Worm (Caenorhabditis elegans) whole organism, young adult: ENCODE results near the gene fbxa-114.
"Not testable (repeated sequence)": the region's sequence is repeated elsewhere in the genome, so short reads cannot be mapped to it uniquely, and the experiment has no call there.

Experiments used
- B0336.3 ChIP-seq: fragments of 200-800 bp; sonication (Bioruptor generic); IDR thresholded peaks from 2 replicates; pipeline ENCODE4 v1.3.6; 2022; ENCODE audit warnings: missing genetic modification characterization, missing compliant biosample characterization
- T07F8.4 ChIP-seq: sonication (generic microtip); optimal IDR thresholded peaks from 2 replicates; lab custom pipeline; 2016; ENCODE audit warnings: mild to moderate bottlenecking, missing genetic modification characterization, moderate library complexity, missing compliant biosample characterization
- attf-6 ChIP-seq: fragments of 200-800 bp; sonication (Bioruptor generic); IDR thresholded peaks from 2 replicates; pipeline ENCODE4 v1.3.6; 2022; ENCODE audit warnings: missing genetic modification reagents, missing genetic modification characterization, missing compliant biosample characterization
- die-1 ChIP-seq: sonication (generic microtip); optimal IDR thresholded peaks from 2 replicates; lab custom pipeline; 2016; ENCODE audit warnings: missing genotype, mild to moderate bottlenecking, missing genetic modification characterization, missing compliant biosample characterization
- dox-1 ChIP-seq: fragments of 200-800 bp; sonication (Bioruptor generic); IDR thresholded peaks from 2 replicates; pipeline ENCODE4 v1.3.6; 2022; ENCODE audit warnings: missing genetic modification reagents, missing genetic modification characterization, missing compliant biosample characterization
- dpl-1 ChIP-seq: fragments of 150-350 bp; optimal IDR thresholded peaks from 2 replicates; lab custom pipeline; 2014; ENCODE audit warnings: missing biosample characterization, missing genetic modification reagents, missing genetic modification characterization
- efl-1 ChIP-seq: fragments of 150-350 bp; optimal IDR thresholded peaks from 2 replicates; lab custom pipeline; 2014; ENCODE audit warnings: missing biosample characterization, missing genetic modification reagents, missing genetic modification characterization
- hlh-26 ChIP-seq: fragments of 200-800 bp; sonication (Bioruptor generic); conservative IDR thresholded peaks from 2 replicates; pipeline ENCODE4 v1.3.6; 2022; ENCODE audit warnings: missing genetic modification reagents, missing genetic modification characterization, missing compliant biosample characterization
- lin-35 ChIP-seq, 3 experiments: fragments of 150-350 bp in 2 of 3; sonication (generic microtip) in 1 of 3; optimal IDR thresholded peaks; 2 replicates each; lab custom pipeline; 2014 to 2018; ENCODE audit warnings: missing biosample characterization in 3 of 3, missing genetic modification characterization in 3 of 3, missing genetic modification reagents in 3 of 3
- nhr-90 ChIP-seq: sonication (generic microtip); optimal IDR thresholded peaks from 2 replicates; lab custom pipeline; 2016; ENCODE audit warnings: missing genotype, mild to moderate bottlenecking, missing genetic modification characterization, missing compliant biosample characterization
- pbrm-1 ChIP-seq: fragments of 200-800 bp; sonication (Bioruptor generic); IDR thresholded peaks from 2 replicates; pipeline ENCODE4 v1.3.6; 2022; ENCODE audit warnings: missing genetic modification reagents, missing genetic modification characterization, missing compliant biosample characterization
- pha-4 ChIP-seq: fragments of 150-350 bp; sonication (generic microtip); optimal IDR thresholded peaks from 2 replicates; lab custom pipeline; 2014; ENCODE audit warnings: missing biosample characterization, missing genetic modification reagents, missing genetic modification characterization
- unc-62 ChIP-seq: fragments of 150-350 bp; optimal IDR thresholded peaks from 2 replicates; lab custom pipeline; 2014; ENCODE audit warnings: missing biosample characterization, missing genetic modification reagents, missing genetic modification characterization

DNA sequence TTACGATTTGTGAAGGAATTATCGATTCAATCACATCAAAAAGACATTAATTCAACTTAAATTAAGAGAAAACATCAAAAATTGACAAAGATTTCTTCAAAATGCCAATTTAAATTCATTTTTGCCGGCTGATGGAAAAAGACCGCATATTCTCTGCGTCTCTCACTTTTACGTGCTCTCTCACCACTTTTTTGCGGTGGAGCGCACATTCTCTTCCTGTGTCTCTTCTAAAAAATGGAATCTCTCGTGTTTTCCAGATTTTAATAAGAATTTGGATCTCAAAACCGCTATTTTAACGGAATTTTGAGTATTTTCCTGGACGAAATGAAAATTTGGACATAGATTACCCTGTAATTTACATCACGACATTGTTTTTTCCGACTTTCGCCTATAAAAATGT, 20.6 kb upstream of the fbxa-114 start:
- not testable (repeated sequence) for TF ChIP-seq B0336.3 (GFP tag; lab: Robert Waterston, UW); lin-35 (GFP tag; optimal IDR thresholded peaks at IDR 0.05; lab: Kevin White, UChicago); dpl-1 (GFP tag; lab: Kevin White, UChicago); nhr-90 (tag; lab: Kevin White, UChicago); hlh-26 (GFP tag; lab: Robert Waterston, UW); dox-1 (GFP tag; lab: Robert Waterston, UW); pbrm-1; pha-4; efl-1 (GFP tag; lab: Kevin White, UChicago); T07F8.4 (tag; lab: Kevin White, UChicago); unc-62 (GFP tag; lab: Kevin White, UChicago); die-1 (tag; lab: Kevin White, UChicago)
- peak; percentile 22; the same call in 1 of the 2 replicates for TF ChIP-seq attf-6
